Worm (Caenorhabditis elegans) whole organism, L3 larva: ENCODE results near the gene T06A1.5.

ENCODE experiments used
- R02D3.7 ChIP-seq: fragments of 150-350 bp; optimal IDR thresholded peaks from 2 replicates; lab custom pipeline; 2014; ENCODE audit warnings: missing biosample characterization, missing genetic modification characterization
- fos-1 ChIP-seq: fragments of 150-350 bp; optimal IDR thresholded peaks from 2 replicates; lab custom pipeline; 2014; ENCODE audit warnings: missing biosample characterization, missing genetic modification characterization
- jun-1 ChIP-seq: fragments of 150-350 bp; optimal IDR thresholded peaks from 2 replicates; lab custom pipeline; 2014; ENCODE audit warnings: missing biosample characterization, missing genetic modification reagents, missing genetic modification characterization
- nfya-1 ChIP-seq: sonication (generic microtip); optimal IDR thresholded peaks from 2 replicates; lab custom pipeline; 2017; ENCODE audit warnings: missing genetic modification characterization, mild to moderate bottlenecking, missing compliant biosample characterization, antibody characterized with exemption, moderate library complexity; ENCODE audit not compliant: insufficient read depth
- nhr-12 ChIP-seq: fragments of 150-350 bp; optimal IDR thresholded peaks from 2 replicates; lab custom pipeline; 2014; ENCODE audit warnings: missing biosample characterization, missing genetic modification characterization
- nhr-237 ChIP-seq: fragments of 150-350 bp; optimal IDR thresholded peaks from 2 replicates; lab custom pipeline; 2014; ENCODE audit warnings: missing biosample characterization, missing genetic modification characterization
- nhr-67 ChIP-seq: fragments of 150-350 bp; optimal IDR thresholded peaks from 2 replicates; lab custom pipeline; 2014; ENCODE audit warnings: missing biosample characterization, missing genetic modification characterization
- pqm-1 ChIP-seq: fragments of 150-350 bp; optimal IDR thresholded peaks from 2 replicates; lab custom pipeline; 2017; ENCODE audit warnings: missing biosample characterization, missing genetic modification characterization, inconsistent platforms
- zag-1 ChIP-seq: fragments of 150-350 bp; optimal IDR thresholded peaks from 2 replicates; lab custom pipeline; 2014; ENCODE audit warnings: missing biosample characterization, missing genetic modification characterization

ce11 chrV:1925487-1925886 lies 1.5 kb upstream of the T06A1.5 start, which contains the start of gene T06A1.1:
- TF ChIP-seq R02D3.7 (tag; lab: Kevin White, UChicago) (no peak), jun-1 (tag; lab: Kevin White, UChicago) (no peak), nhr-237 (tag; lab: Kevin White, UChicago) (no peak), nfya-1 (tag; lab: Kevin White, UChicago) (no peak), nhr-12 (tag; lab: Kevin White, UChicago) (no peak), fos-1 (no peak), zag-1 (tag; lab: Kevin White, UChicago) (no peak), nhr-67 (tag; lab: Kevin White, UChicago) (no peak), pqm-1 (tag; lab: Kevin White, UChicago) (no peak)
